Worm (Caenorhabditis elegans): ENCODE measurements around the gene clec-250.

DNA sequence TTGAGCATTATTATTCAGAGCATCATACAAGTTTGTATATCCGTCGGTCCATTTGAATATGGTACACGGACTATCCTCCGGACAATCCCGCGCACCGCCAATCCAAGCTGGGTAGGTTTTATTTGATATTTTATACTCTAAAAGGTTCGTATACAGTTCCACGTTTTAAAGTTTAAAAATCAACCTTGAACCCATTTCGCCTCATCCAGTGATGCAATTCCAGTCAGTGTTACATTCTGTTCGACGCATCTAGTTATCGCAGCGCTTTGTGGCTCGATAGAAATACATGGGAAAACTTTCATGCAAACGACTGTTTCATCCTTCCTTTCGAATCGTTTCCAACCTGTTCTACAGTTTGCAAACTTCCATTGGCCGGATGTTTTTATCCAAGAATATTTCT is 27.9 kb upstream of the clec-250 start:
- TF ChIP-seq ceh-13 (GFP tag; optimal IDR thresholded peaks at IDR 0.05), result no peak
- no peak for TF ChIP-seq flt-1 (GFP tag; IDR thresholded peaks at IDR 0.05)
- TF ChIP-seq tbx-37 (GFP tag; conservative IDR thresholded peaks at IDR 0.05), result no peak
- TF ChIP-seq tra-4 (tag; optimal IDR thresholded peaks at IDR 0.05), result no peak
- no peak for TF ChIP-seq sea-1 (GFP tag; conservative IDR thresholded peaks at IDR 0.05)
- no peak for TF ChIP-seq ama-1 (optimal IDR thresholded peaks at IDR 0.05)
- TF ChIP-seq F13C5.2 (tag; optimal IDR thresholded peaks at IDR 0.05), result no peak
- TF ChIP-seq scrt-1 (GFP tag; IDR thresholded peaks at IDR 0.05), result no peak
- TF ChIP-seq B0310.2 (tag; optimal IDR thresholded peaks at IDR 0.05), result no peak
- TF ChIP-seq aly-1 (tag; optimal IDR thresholded peaks at IDR 0.05), result no peak
- TF ChIP-seq hmg-4 (GFP tag; optimal IDR thresholded peaks at IDR 0.05), result no peak
- no peak for TF ChIP-seq hmbx-1 (tag; optimal IDR thresholded peaks at IDR 0.05)

Measured in whole organism, early embryonic.